Fruit fly (Drosophila melanogaster) whole organism, embryonic: ENCODE results near the gene Nepl12.

Experiments used
- Atf-2 ChIP-seq: fragments of 200-800 bp; sonication (Bioruptor generic); optimal IDR thresholded peaks from 2 replicates; lab custom pipeline; 2016; ENCODE audit warnings: missing biosample characterization, missing genetic modification characterization
- CG15601 ChIP-seq: fragments of 200-800 bp; sonication (Bioruptor generic); optimal IDR thresholded peaks from 3 replicates; lab custom pipeline; 2019; ENCODE audit warnings: missing biosample characterization, mild to moderate bottlenecking, missing genetic modification characterization, moderate library complexity
- CG9876 ChIP-seq: fragments of 200-800 bp; sonication (Bioruptor generic); optimal IDR thresholded peaks from 2 replicates; lab custom pipeline; 2016; ENCODE audit warnings: missing biosample characterization, missing genetic modification characterization
- Lhr ChIP-seq: fragments of 200-800 bp; sonication (Bioruptor generic); optimal IDR thresholded peaks from 3 replicates; lab custom pipeline; 2017; ENCODE audit warnings: mild to moderate bottlenecking, missing biosample characterization, missing genetic modification reagents, missing genetic modification characterization
- Sox102F ChIP-seq: fragments of 200-800 bp; sonication (Bioruptor generic); optimal IDR thresholded peaks from 2 replicates; lab custom pipeline; 2018; ENCODE audit warnings: missing biosample characterization, mild to moderate bottlenecking, missing genetic modification characterization, moderate library complexity
- gfzf ChIP-seq: fragments of 200-800 bp; sonication (Bioruptor generic); optimal IDR thresholded peaks from 2 replicates; lab custom pipeline; 2016; ENCODE audit warnings: missing biosample characterization, mild to moderate bottlenecking, missing genetic modification characterization, moderate library complexity
- inv ChIP-seq: fragments of 200-800 bp; sonication (Bioruptor generic); IDR thresholded peaks from 2 replicates; pipeline ENCODE4 v1.3.6; 2022; ENCODE audit warnings: missing biosample characterization, missing genetic modification characterization; ENCODE audit not compliant: partially characterized antibody
- twi ChIP-seq: fragments of 200-800 bp; optimal IDR thresholded peaks from 2 replicates; lab custom pipeline; 2019; ENCODE audit warnings: missing biosample characterization, mild to moderate bottlenecking, missing genetic modification characterization, moderate library complexity

- peak; percentile 98 for TF ChIP-seq gfzf (GFP tag; lab: Kevin White, UChicago)
- TF ChIP-seq inv (GFP tag; lab: Robert Waterston, UW), result no peak
- peak; percentile 92 for TF ChIP-seq Lhr (GFP tag; lab: Kevin White, UChicago)
- TF ChIP-seq CG15601 (tag; lab: Kevin White, UChicago), result peak; percentile 73
- TF ChIP-seq Sox102F (GFP tag; lab: Kevin White, UChicago), result no peak
- no peak for TF ChIP-seq CG9876 (GFP tag; lab: Kevin White, UChicago)
- peak; percentile 29 for TF ChIP-seq Atf-2 (GFP tag; lab: Kevin White, UChicago)
- TF ChIP-seq twi (tag; lab: Kevin White, UChicago), result no peak
Measured at dm6 chr3R:9705008-9705628, 29.8 kb downstream of the Nepl12 start, which contains the start of gene Unc-115a.
